Worm (Caenorhabditis elegans): ENCODE data around the gene eco-1.

The eco-1 gene

DNA sequence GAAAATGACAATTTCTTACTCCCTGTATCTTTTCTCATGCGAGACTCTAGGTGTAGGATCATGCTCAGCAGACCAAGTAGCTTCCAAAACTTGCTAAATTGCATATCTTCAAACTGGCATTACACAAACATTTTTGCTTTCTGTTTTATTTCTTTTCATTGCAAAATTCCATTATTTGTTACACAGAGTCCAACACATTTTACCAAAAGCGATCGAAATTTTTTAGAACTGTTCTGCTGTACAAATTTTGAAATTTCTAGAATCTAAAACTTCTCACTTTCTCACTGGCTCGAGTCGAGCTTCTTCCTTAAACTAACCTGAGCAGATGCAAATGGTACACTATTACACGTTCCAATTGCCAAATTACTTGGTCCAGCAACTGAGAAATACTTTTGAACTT lies 44.4 kb downstream of the eco-1 start:
- TF ChIP-seq ets-4 (tag; optimal IDR thresholded peaks at IDR 0.05): no peak
- TF ChIP-seq hlh-15 (tag; optimal IDR thresholded peaks at IDR 0.05): no peak
- TF ChIP-seq sox-4 (tag; optimal IDR thresholded peaks at IDR 0.05): no peak
- TF ChIP-seq ahr-1 (tag; optimal IDR thresholded peaks at IDR 0.05): no peak
- no peak for TF ChIP-seq ceh-19 (GFP tag; optimal IDR thresholded peaks at IDR 0.05)
- TF ChIP-seq pha-4 (tag; optimal IDR thresholded peaks at IDR 0.05): no peak
- no peak for TF ChIP-seq sox-2 (GFP tag; IDR thresholded peaks at IDR 0.05)
- TF ChIP-seq lim-6 (tag; optimal IDR thresholded peaks at IDR 0.05): no peak
- no peak for TF ChIP-seq lin-11 (tag; optimal IDR thresholded peaks at IDR 0.05)

DNA sequence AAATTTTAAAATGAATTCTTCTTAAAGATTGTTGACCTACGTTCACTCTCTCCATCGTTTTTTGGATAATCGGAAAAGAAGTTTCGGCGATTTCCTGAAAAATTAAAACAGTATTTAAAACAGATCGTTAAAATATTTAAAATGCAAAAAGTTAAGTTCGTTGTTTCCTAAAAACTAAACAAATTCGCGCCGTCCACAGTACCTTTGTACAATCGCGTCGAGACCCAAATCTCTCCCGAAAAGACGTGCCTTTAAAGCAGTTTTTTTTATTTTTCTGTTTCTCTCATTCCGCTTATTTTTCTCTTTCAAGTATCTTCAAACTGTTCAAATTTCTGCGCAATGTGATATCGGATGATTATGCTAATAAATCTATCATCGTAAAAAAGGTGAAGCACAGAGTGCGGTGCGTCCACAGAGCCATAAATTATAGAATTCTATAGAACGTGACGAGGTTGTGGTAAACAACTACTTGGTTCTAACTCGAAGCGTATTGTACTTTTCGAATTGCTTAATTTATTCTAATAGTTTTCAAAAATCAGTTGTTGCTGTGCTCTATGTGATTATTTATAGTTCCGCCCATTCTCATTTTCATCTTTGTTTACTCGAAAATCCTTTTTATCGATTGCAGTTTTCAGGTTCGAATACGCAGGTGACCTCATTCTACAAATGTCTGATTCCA lies 48.1 kb downstream of the eco-1 start, which contains the start of the genes F56C9.6 and F56C9.3:
Gene F56C9.6, minus strand, starts transcription at position 112 of the 679 bp plus-strand sequence.
Gene F56C9.3, plus strand, starts transcription at position 629 of the 679 bp plus-strand sequence.
- TF ChIP-seq unc-86 (tag; optimal IDR thresholded peaks at IDR 0.05): no peak
- TF ChIP-seq dmd-4 (tag; optimal IDR thresholded peaks at IDR 0.05; ENCODE audit: borderline replicate concordance): no peak
- TF ChIP-seq ceh-19 (GFP tag; optimal IDR thresholded peaks at IDR 0.05): no peak

DNA sequence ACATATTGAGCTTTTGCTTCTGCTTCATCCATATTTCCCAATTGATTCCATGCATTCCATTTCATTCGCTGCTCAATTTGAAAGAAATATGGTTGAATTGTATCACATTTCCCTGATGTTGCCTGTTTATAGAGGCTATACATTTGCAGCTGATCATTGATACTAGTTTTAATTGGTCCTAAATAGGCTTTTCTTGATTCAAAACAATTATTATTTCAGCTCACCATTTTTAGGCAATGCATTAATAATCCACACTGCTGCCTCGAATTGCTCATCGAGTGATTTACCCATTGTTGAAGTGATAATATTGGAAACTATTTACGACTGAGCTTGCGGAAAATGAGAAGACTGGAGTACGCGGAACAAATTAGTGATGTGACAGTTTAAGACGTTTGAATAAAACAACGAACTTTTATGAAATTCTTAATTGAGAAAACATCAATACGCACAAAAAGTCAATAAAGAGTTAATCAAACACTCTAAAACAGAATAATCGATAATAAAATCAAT lies 50.2 kb downstream of the eco-1 start, which contains the start of gene acbp-4:
Gene acbp-4, minus strand, starts transcription at position 510 of the 510 bp plus-strand sequence.
- TF ChIP-seq ceh-6 (GFP tag; optimal IDR thresholded peaks at IDR 0.05) (no peak), fkh-6 (tag; optimal IDR thresholded peaks at IDR 0.05) (no peak), pqm-1 (tag; optimal IDR thresholded peaks at IDR 0.05) (no peak), ref-2 (tag; optimal IDR thresholded peaks at IDR 0.05) (no peak), hlh-30 (tag; optimal IDR thresholded peaks at IDR 0.05; ENCODE audit: insufficient read depth) (no peak), ama-1 (optimal IDR thresholded peaks at IDR 0.05) (no peak), dmd-4 (tag; optimal IDR thresholded peaks at IDR 0.05; ENCODE audit: borderline replicate concordance) (no peak), fkh-10 (GFP tag; optimal IDR thresholded peaks at IDR 0.05) (no peak), hlh-15 (tag; optimal IDR thresholded peaks at IDR 0.05) (no peak), elt-2 (tag; optimal IDR thresholded peaks at IDR 0.05) (no peak), pros-1 (tag; optimal IDR thresholded peaks at IDR 0.05) (no peak)
